Worm (Caenorhabditis elegans) whole organism, young adult: ENCODE data around the gene F53B1.8.
A peak's percentile ranks its signal among the peaks of the same experiment; 100 is the strongest.

Source experiments
- B0336.3 ChIP-seq: fragments of 200-800 bp; sonication (Bioruptor generic); IDR thresholded peaks from 2 replicates; pipeline ENCODE4 v1.3.6; 2022; ENCODE audit warnings: missing genetic modification characterization, missing compliant biosample characterization
- D2030.7 ChIP-seq: fragments of 200-800 bp; sonication (Bioruptor generic); IDR thresholded peaks from 2 replicates; pipeline ENCODE4 v1.3.6; 2022; ENCODE audit warnings: missing genetic modification reagents, missing genetic modification characterization, missing compliant biosample characterization
- F33H1.4 ChIP-seq: fragments of 200-800 bp; sonication (Bioruptor generic); IDR thresholded peaks from 2 replicates; pipeline ENCODE4 v1.3.6; 2022; ENCODE audit warnings: missing genetic modification reagents, missing genetic modification characterization, missing compliant biosample characterization
- F49E8.2 ChIP-seq: sonication (generic microtip); optimal IDR thresholded peaks from 3 replicates; lab custom pipeline; 2017; ENCODE audit warnings: missing genetic modification characterization, mild to moderate bottlenecking, missing compliant biosample characterization, antibody characterized with exemption, moderate library complexity; ENCODE audit not compliant: insufficient read depth
- T07F8.4 ChIP-seq: sonication (generic microtip); optimal IDR thresholded peaks from 2 replicates; lab custom pipeline; 2016; ENCODE audit warnings: mild to moderate bottlenecking, missing genetic modification characterization, moderate library complexity, missing compliant biosample characterization
- T26A5.8 ChIP-seq: sonication (generic microtip); optimal IDR thresholded peaks from 2 replicates; lab custom pipeline; 2016; ENCODE audit warnings: missing genetic modification characterization, missing compliant biosample characterization
- Y53F4B.3 ChIP-seq: fragments of 200-800 bp; sonication (Bioruptor generic); IDR thresholded peaks from 2 replicates; pipeline ENCODE4 v1.3.6; 2022; ENCODE audit warnings: missing genetic modification reagents, missing genetic modification characterization, missing compliant biosample characterization
- Y56A3A.18 ChIP-seq: fragments of 200-800 bp; sonication (Bioruptor generic); IDR thresholded peaks from 2 replicates; pipeline ENCODE4 v1.3.6; 2022; ENCODE audit warnings: missing genetic modification reagents, missing genetic modification characterization, missing compliant biosample characterization
- ZK185.1 ChIP-seq: sonication (generic microtip); optimal IDR thresholded peaks from 2 replicates; lab custom pipeline; 2016; ENCODE audit warnings: mild to moderate bottlenecking, missing genetic modification characterization, missing compliant biosample characterization; ENCODE audit not compliant: poor library complexity, severe bottlenecking
- aptf-3 ChIP-seq: fragments of 200-800 bp; sonication (Bioruptor generic); IDR thresholded peaks from 2 replicates; pipeline ENCODE4 v1.3.6; 2022; ENCODE audit warnings: missing genetic modification characterization, missing compliant biosample characterization
- cebp-2 ChIP-seq: fragments of 200-800 bp; sonication (Bioruptor generic); IDR thresholded peaks from 2 replicates; pipeline ENCODE4 v1.3.6; 2022; ENCODE audit warnings: missing genetic modification characterization, missing compliant biosample characterization
- ceh-100 ChIP-seq: fragments of 200-800 bp; sonication (Bioruptor generic); IDR thresholded peaks from 2 replicates; pipeline ENCODE4 v1.3.6; 2022; ENCODE audit warnings: missing genetic modification reagents, missing genetic modification characterization, missing compliant biosample characterization
- ceh-79 ChIP-seq: sonication (generic microtip); optimal IDR thresholded peaks from 2 replicates; lab custom pipeline; 2017; ENCODE audit warnings: mild to moderate bottlenecking, missing genetic modification characterization, missing compliant biosample characterization
- dpl-1 ChIP-seq: fragments of 150-350 bp; optimal IDR thresholded peaks from 2 replicates; lab custom pipeline; 2014; ENCODE audit warnings: missing biosample characterization, missing genetic modification reagents, missing genetic modification characterization
- egl-18 ChIP-seq: fragments of 200-800 bp; sonication (Bioruptor generic); IDR thresholded peaks from 2 replicates; pipeline ENCODE4 v1.3.6; 2022; ENCODE audit warnings: missing genetic modification reagents, missing genetic modification characterization, missing compliant biosample characterization
- egrh-3 ChIP-seq: fragments of 200-800 bp; sonication (Bioruptor generic); IDR thresholded peaks from 2 replicates; pipeline ENCODE4 v1.3.6; 2022; ENCODE audit warnings: missing genetic modification reagents, missing genetic modification characterization, missing compliant biosample characterization
- fkh-3 ChIP-seq: sonication (generic microtip); optimal IDR thresholded peaks from 2 replicates; lab custom pipeline; 2016; ENCODE audit warnings: mild to moderate bottlenecking, missing genetic modification characterization, missing compliant biosample characterization
- him-1 ChIP-seq: sonication (generic microtip); optimal IDR thresholded peaks from 2 replicates; lab custom pipeline; 2016; ENCODE audit warnings: missing genotype, missing genetic modification reagents, missing genetic modification characterization, missing compliant biosample characterization
- hlh-12 ChIP-seq: sonication (generic microtip); optimal IDR thresholded peaks from 2 replicates; lab custom pipeline; 2016; ENCODE audit warnings: missing genetic modification characterization, missing compliant biosample characterization
- hrde-1 ChIP-seq: sonication (generic microtip); optimal IDR thresholded peaks from 2 replicates; lab custom pipeline; 2016; ENCODE audit warnings: missing genetic modification characterization, mild to moderate bottlenecking, missing compliant biosample characterization, moderate library complexity, missing genotype, missing genetic modification reagents, borderline replicate concordance
- hsf-1 ChIP-seq: fragments of 200-800 bp; sonication (Bioruptor generic); IDR thresholded peaks from 2 replicates; pipeline ENCODE4 v1.3.6; 2022; ENCODE audit warnings: missing genetic modification reagents, missing genetic modification characterization, missing compliant biosample characterization
- lin-35 ChIP-seq, 3 experiments: fragments of 150-350 bp in 2 of 3; sonication (generic microtip) in 1 of 3; optimal IDR thresholded peaks; 2 replicates each; lab custom pipeline; 2014 to 2018; ENCODE audit warnings: missing biosample characterization in 3 of 3, missing genetic modification characterization in 3 of 3, missing genetic modification reagents in 3 of 3
- lin-40 ChIP-seq: sonication (generic microtip); optimal IDR thresholded peaks from 2 replicates; lab custom pipeline; 2016; ENCODE audit warnings: missing genetic modification characterization, mild to moderate bottlenecking, missing compliant biosample characterization, missing genotype, missing genetic modification reagents
- lsl-1 ChIP-seq: fragments of 200-800 bp; sonication (Bioruptor generic); optimal IDR thresholded peaks from 2 replicates; lab custom pipeline; 2018; ENCODE audit warnings: mild to moderate bottlenecking, missing genetic modification characterization, moderate library complexity, missing compliant biosample characterization
- madf-10 ChIP-seq: sonication (generic microtip); optimal IDR thresholded peaks from 2 replicates; lab custom pipeline; 2016; ENCODE audit warnings: mild to moderate bottlenecking, missing genetic modification characterization, missing compliant biosample characterization
- madf-3 ChIP-seq: fragments of 200-800 bp; sonication (Bioruptor generic); IDR thresholded peaks from 2 replicates; pipeline ENCODE4 v1.3.6; 2022; ENCODE audit warnings: missing genetic modification reagents, missing genetic modification characterization, missing compliant biosample characterization
- rcor-1 ChIP-seq: fragments of 200-800 bp; sonication (Bioruptor generic); IDR thresholded peaks from 2 replicates; pipeline ENCODE4 v1.3.6; 2022; ENCODE audit warnings: missing genetic modification reagents, missing genetic modification characterization, missing compliant biosample characterization
- rec-8 ChIP-seq, 2 experiments: sonication (generic microtip); optimal IDR thresholded peaks; 2 replicates each; lab custom pipeline; 2016; ENCODE audit warnings: mild to moderate bottlenecking in 2 of 2, missing genetic modification characterization in 2 of 2, missing genetic modification reagents in 2 of 2, missing genotype in 2 of 2, missing biosample characterization in 1 of 2, missing compliant biosample characterization in 1 of 2, moderate library complexity in 1 of 2
- repo-1 ChIP-seq: sonication (generic microtip); optimal IDR thresholded peaks from 2 replicates; lab custom pipeline; 2017; ENCODE audit warnings: mild to moderate bottlenecking, missing genetic modification characterization, missing compliant biosample characterization
- rpc-1 ChIP-seq, 2 experiments: fragments of 150-350 bp in 1 of 2; sonication (generic microtip) in 1 of 2; optimal IDR thresholded peaks; 2 replicates each; lab custom pipeline; 2014 to 2018; ENCODE audit warnings: missing biosample characterization in 1 of 2, missing genetic modification characterization in 1 of 2, missing genetic modification reagents in 1 of 2, missing genotype in 1 of 2
- snpc-1.3 ChIP-seq: sonication (generic microtip); optimal IDR thresholded peaks from 2 replicates; lab custom pipeline; 2017; ENCODE audit warnings: missing genetic modification characterization, mild to moderate bottlenecking, missing compliant biosample characterization, antibody characterized with exemption, moderate library complexity, missing genotype, missing genetic modification reagents; ENCODE audit not compliant: insufficient read depth
- snpc-3.4 ChIP-seq: sonication (generic microtip); optimal IDR thresholded peaks from 2 replicates; lab custom pipeline; 2017; ENCODE audit warnings: missing genetic modification characterization, mild to moderate bottlenecking, missing compliant biosample characterization, antibody characterized with exemption, moderate library complexity, missing genotype, missing genetic modification reagents
- tlf-1 ChIP-seq: fragments of 200-800 bp; sonication (Bioruptor generic); optimal IDR thresholded peaks from 2 replicates; lab custom pipeline; 2018; ENCODE audit warnings: mild to moderate bottlenecking, missing genetic modification characterization, missing compliant biosample characterization
- unc-130 ChIP-seq: sonication (generic microtip); optimal IDR thresholded peaks from 2 replicates; lab custom pipeline; 2016; ENCODE audit warnings: missing genetic modification reagents, missing genetic modification characterization, missing compliant biosample characterization
- zfh-2 ChIP-seq: fragments of 200-800 bp; sonication (Bioruptor generic); conservative IDR thresholded peaks from 2 replicates; pipeline ENCODE4 v1.3.6; 2022; ENCODE audit warnings: missing genetic modification reagents, missing genetic modification characterization, missing compliant biosample characterization
- ztf-18 ChIP-seq: sonication (generic microtip); optimal IDR thresholded peaks from 2 replicates; lab custom pipeline; 2016; ENCODE audit warnings: missing genotype, mild to moderate bottlenecking, missing genetic modification characterization, missing compliant biosample characterization
- ztf-26 ChIP-seq: sonication (generic microtip); optimal IDR thresholded peaks from 2 replicates; lab custom pipeline; 2017; ENCODE audit warnings: missing genetic modification characterization, missing compliant biosample characterization

F53B1.8 gene

DNA sequence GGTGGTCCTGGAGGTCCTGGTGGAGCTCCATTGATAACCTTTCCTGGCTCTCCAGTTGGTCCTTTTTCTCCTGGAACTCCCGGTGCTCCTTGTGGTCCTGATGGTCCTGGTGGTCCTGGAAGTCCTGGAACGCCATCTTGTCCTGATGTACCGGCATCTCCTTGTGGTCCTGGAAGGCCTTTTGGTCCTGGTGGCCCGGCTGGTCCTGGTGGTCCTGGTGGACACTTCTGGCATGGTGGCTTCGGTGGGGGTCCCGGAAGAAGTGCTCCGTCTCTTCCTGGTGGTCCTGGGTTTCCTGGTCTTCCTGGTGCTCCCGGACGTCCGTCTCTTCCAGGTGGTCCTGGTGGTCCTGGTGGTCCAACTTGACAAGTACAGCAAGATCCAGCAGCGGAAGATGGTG, 14.8 kb upstream of the F53B1.8 start:
- peak; percentile 75; the same call in 1 of the 2 replicates for TF ChIP-seq egrh-3 (GFP tag; lab: Robert Waterston, UW)
- peak; percentile 88 for TF ChIP-seq zfh-2 (GFP tag; lab: Robert Waterston, UW)
- no peak for TF ChIP-seq ceh-100 (GFP tag; lab: Robert Waterston, UW)

DNA sequence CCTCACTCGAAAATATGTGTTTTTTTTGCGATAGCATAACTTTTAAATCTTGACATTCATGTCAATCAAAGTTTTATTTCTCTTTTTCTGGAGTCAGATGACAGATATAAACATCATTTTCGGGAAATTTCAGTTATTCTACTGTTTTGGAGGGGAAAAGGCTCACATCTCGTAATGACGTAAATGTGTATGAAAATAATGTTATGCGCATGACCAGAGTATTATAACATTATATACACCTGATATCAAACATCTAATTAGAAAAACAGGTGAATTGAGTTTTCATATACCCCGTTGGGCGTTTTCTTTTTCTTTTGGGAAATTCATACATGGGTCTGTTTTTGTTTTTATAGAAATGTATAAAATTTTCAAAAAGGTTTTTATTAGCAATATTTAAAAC, 14.2 kb upstream of the F53B1.8 start:
- TF ChIP-seq him-1 (tag; lab: Kevin White, UChicago) (no peak), lin-40 (no peak), rec-8 (tag; optimal IDR thresholded peaks at IDR 0.05; lab: Kevin White, UChicago) (no peak), F33H1.4 (GFP tag; lab: Robert Waterston, UW) (no peak), hrde-1 (no peak), lsl-1 (GFP tag; lab: Kevin White, UChicago) (no peak), cebp-2 (GFP tag; lab: Robert Waterston, UW) (no peak), dpl-1 (no peak), hsf-1 (GFP tag; lab: Robert Waterston, UW) (no peak), repo-1 (no peak)

DNA sequence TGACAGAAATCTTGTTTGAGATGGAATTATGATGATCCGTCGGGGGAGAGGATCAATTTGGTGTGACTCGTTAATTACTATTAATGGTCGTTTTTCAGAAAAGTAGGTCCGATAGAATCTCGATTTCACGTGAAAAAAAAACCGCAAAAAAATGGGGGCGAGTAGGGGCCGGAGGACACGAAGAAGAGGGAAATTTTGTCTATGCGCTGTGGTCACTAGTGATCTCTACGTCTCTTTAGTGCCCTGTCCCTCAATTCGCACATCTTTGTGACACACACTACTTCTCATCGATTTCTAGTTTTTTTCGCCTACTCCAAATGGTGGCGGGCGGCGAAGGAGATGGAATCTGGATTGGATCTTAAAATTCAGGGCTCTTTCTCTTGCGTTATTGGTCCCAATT, 10.6 kb upstream of the F53B1.8 start:
- TF ChIP-seq egl-18 (GFP tag; lab: Robert Waterston, UW) (0 out of 2 replicates have a peak, but pooled peaks have one; percentile 19), lin-35 (GFP tag; optimal IDR thresholded peaks at IDR 0.05; lab: Kevin White, UChicago) (no peak)
- TF ChIP-seq, all 124 proteins: peak for 1

DNA sequence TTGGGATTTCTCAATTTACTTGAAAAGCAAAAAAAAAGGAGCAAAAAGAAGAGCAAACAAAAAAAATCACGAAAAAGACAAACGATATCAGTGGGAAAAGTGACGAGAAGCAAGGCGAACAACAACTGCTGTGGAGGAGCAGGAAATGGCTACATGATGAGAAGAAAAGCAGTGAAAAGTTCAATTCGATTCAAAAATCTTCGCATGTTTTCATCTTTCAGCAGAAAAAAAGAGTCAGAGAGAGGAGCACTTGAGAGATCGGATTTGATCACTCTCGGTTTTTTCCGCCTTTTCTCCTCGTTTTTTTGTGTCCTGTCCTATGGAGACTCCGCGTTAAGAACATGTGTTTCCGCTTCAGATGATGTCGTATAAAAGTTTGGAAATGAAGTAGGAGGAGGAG, 8.9 kb upstream of the F53B1.8 start:
- TF ChIP-seq D2030.7 (GFP tag; lab: Robert Waterston, UW) (no peak), ztf-18 (tag; lab: Kevin White, UChicago) (no peak), cebp-2 (GFP tag; lab: Robert Waterston, UW) (no peak), ztf-26 (tag; lab: Kevin White, UChicago) (no peak), Y53F4B.3 (GFP tag; lab: Robert Waterston, UW) (no peak), Y56A3A.18 (GFP tag; lab: Robert Waterston, UW) (no peak), fkh-3 (no peak), unc-130 (no peak), T07F8.4 (no peak), F49E8.2 (no peak)

DNA sequence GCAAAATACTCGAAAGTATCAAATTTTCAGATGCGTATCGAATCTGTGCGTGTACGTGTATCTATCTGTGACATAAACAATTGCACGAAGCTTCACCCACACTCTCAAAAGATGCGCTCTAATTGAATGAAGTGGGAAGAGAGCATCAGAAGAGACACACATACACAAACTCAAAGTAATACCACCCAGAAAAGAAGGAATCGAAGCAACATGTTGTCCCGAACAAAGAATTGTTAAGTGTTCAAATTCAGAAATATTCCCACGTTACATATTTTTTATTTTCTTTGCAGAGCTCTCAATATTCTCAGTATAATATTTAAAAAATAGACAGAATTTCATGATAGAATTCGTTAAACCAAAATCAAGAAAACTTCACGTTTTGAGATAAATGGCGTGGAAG, 6.9 kb upstream of the F53B1.8 start:
- TF ChIP-seq snpc-3.4 (no peak), T26A5.8 (tag; lab: Kevin White, UChicago) (no peak), cebp-2 (GFP tag; lab: Robert Waterston, UW) (no peak), rcor-1 (GFP tag; lab: Robert Waterston, UW) (no peak), madf-10 (no peak), ZK185.1 (tag; lab: Kevin White, UChicago) (no peak), F33H1.4 (GFP tag; lab: Robert Waterston, UW) (no peak), madf-3 (GFP tag; lab: Robert Waterston, UW) (no peak), rpc-1 (optimal IDR thresholded peaks at IDR 0.05; lab: Kevin White, UChicago) (no peak), rpc-1 (tag; optimal IDR thresholded peaks at IDR 0.05; lab: Kevin White, UChicago) (no peak), rec-8 (tag; optimal IDR thresholded peaks at IDR 0.05; lab: Kevin White, UChicago) (no peak), hlh-12 (no peak), Y56A3A.18 (GFP tag; lab: Robert Waterston, UW) (no peak), snpc-1.3 (no peak), tlf-1 (no peak), B0336.3 (GFP tag; lab: Robert Waterston, UW) (no peak), ceh-79 (tag; lab: Kevin White, UChicago) (no peak), aptf-3 (GFP tag; lab: Robert Waterston, UW) (no peak)
